Worm (Caenorhabditis elegans): ENCODE results near the gene H39E23.3.

ce11 chrV:14123176-14123575 is 15.6 kb downstream of the H39E23.3 start:
- TF ChIP-seq ama-1 (optimal IDR thresholded peaks at IDR 0.05): no peak
- no peak for TF ChIP-seq unc-42 (tag; optimal IDR thresholded peaks at IDR 0.05)
- TF ChIP-seq unc-55 (GFP tag; optimal IDR thresholded peaks at IDR 0.05): no peak
- no peak for TF ChIP-seq ceh-6 (GFP tag; optimal IDR thresholded peaks at IDR 0.05)
- no peak for TF ChIP-seq ref-2 (tag; optimal IDR thresholded peaks at IDR 0.05)
- no peak for TF ChIP-seq ttx-3 (tag; optimal IDR thresholded peaks at IDR 0.05)
- TF ChIP-seq ceh-19 (GFP tag; optimal IDR thresholded peaks at IDR 0.05): no peak
- TF ChIP-seq F13H6.1 (tag; optimal IDR thresholded peaks at IDR 0.05): no peak
- no peak for TF ChIP-seq sdc-2 (tag; optimal IDR thresholded peaks at IDR 0.05)
- TF ChIP-seq ceh-18 (tag; optimal IDR thresholded peaks at IDR 0.05): no peak
- no peak for TF ChIP-seq elt-4 (tag; optimal IDR thresholded peaks at IDR 0.05)
- no peak for TF ChIP-seq elt-2 (tag; optimal IDR thresholded peaks at IDR 0.05)
